Fruit fly (Drosophila melanogaster): Measurements from ENCODE around the gene CG31751.

CG31751 gene

dm6 chr2L:18717365-18718011 lies 40.5 kb downstream of the CG31751 start (continued):
- no peak for TF ChIP-seq nerfin-2 (GFP tag; IDR thresholded peaks at IDR 0.05; ENCODE audit: partially characterized antibody)
- peak; percentile 87 for TF ChIP-seq Ets65A (GFP tag)
- peak; percentile 15 for TF ChIP-seq gem (tag; optimal IDR thresholded peaks at IDR 0.05)
- TF ChIP-seq dysf (GFP tag; IDR thresholded peaks at IDR 0.05) = 0 out of 3 replicates have a peak, but pooled peaks have one; percentile 34
- no peak for TF ChIP-seq GATAe (GFP tag; conservative IDR thresholded peaks at IDR 0.05)
- no peak for TF ChIP-seq CG42726 (GFP tag; IDR thresholded peaks at IDR 0.05; ENCODE audit: partially characterized antibody)
- no peak for TF ChIP-seq p53 (GFP tag; optimal IDR thresholded peaks at IDR 0.05)
- no peak for TF ChIP-seq danr (GFP tag; IDR thresholded peaks at IDR 0.05)
- TF ChIP-seq lab (GFP tag; optimal IDR thresholded peaks at IDR 0.05) = peak; percentile 54
- TF ChIP-seq mld (GFP tag; IDR thresholded peaks at IDR 0.05; ENCODE audit: partially characterized antibody) = no peak
- TF ChIP-seq knrl (GFP tag; IDR thresholded peaks at IDR 0.05; ENCODE audit: partially characterized antibody) = no peak
- TF ChIP-seq grau (tag; optimal IDR thresholded peaks at IDR 0.05) = peak; percentile 30
- TF ChIP-seq CG12071 (GFP tag; optimal IDR thresholded peaks at IDR 0.05) = peak; percentile 42
- TF ChIP-seq CG2712 (tag; optimal IDR thresholded peaks at IDR 0.05) = peak; percentile 31
- TF ChIP-seq Myb (GFP tag; optimal IDR thresholded peaks at IDR 0.05) = no peak
- no peak for TF ChIP-seq CG11398 (GFP tag; optimal IDR thresholded peaks at IDR 0.05)
- TF ChIP-seq eve (GFP tag; optimal IDR thresholded peaks at IDR 0.05) = no peak
- peak; percentile 8 for TF ChIP-seq CG15601 (tag; optimal IDR thresholded peaks at IDR 0.05)
- no peak for TF ChIP-seq YL-1 (GFP tag; optimal IDR thresholded peaks at IDR 0.05)
- no peak for TF ChIP-seq CG9609 (GFP tag; optimal IDR thresholded peaks at IDR 0.05)
- no peak for TF ChIP-seq CG9817 (tag; optimal IDR thresholded peaks at IDR 0.05)
- no peak for TF ChIP-seq crp (GFP tag; optimal IDR thresholded peaks at IDR 0.05)
- peak; percentile 41; the same call in 1 of the 2 replicates for TF ChIP-seq seq (GFP tag; IDR thresholded peaks at IDR 0.05)
- TF ChIP-seq Nf-YB (GFP tag; optimal IDR thresholded peaks at IDR 0.05) = no peak
- no peak for TF ChIP-seq Fer1 (GFP tag; optimal IDR thresholded peaks at IDR 0.05)
- no peak for TF ChIP-seq HLHmδ (GFP tag; optimal IDR thresholded peaks at IDR 0.05)
- no peak for TF ChIP-seq chif (GFP tag; optimal IDR thresholded peaks at IDR 0.05)
- peak; percentile 28 for TF ChIP-seq CG8924 (tag; optimal IDR thresholded peaks at IDR 0.05)
- no peak for TF ChIP-seq CG3281 (GFP tag; optimal IDR thresholded peaks at IDR 0.05)
- TF ChIP-seq pnt (GFP tag; optimal IDR thresholded peaks at IDR 0.05) = no peak
- TF ChIP-seq CG14710 (tag; optimal IDR thresholded peaks at IDR 0.05) = no peak
- TF ChIP-seq Elba2 (GFP tag; optimal IDR thresholded peaks at IDR 0.05) = no peak
- TF ChIP-seq CG12155 (GFP tag; optimal IDR thresholded peaks at IDR 0.05) = no peak
- no peak for TF ChIP-seq gro (GFP tag; optimal IDR thresholded peaks at IDR 0.05)
- TF ChIP-seq CG8478 (optimal IDR thresholded peaks at IDR 0.05) = no peak
- TF ChIP-seq h (optimal IDR thresholded peaks at IDR 0.05) = no peak
- peak; percentile 39; the same call in 1 of the 2 replicates for TF ChIP-seq Xrp1 (GFP tag; IDR thresholded peaks at IDR 0.05)
- TF ChIP-seq CG34224 (GFP tag; IDR thresholded peaks at IDR 0.05; ENCODE audit: partially characterized antibody) = no peak
- no peak for TF ChIP-seq Sry-β (GFP tag; optimal IDR thresholded peaks at IDR 0.05)
- 0 out of 2 replicates have a peak, but pooled peaks have one; percentile 18 for TF ChIP-seq Awh (GFP tag; IDR thresholded peaks at IDR 0.05)
- TF ChIP-seq CG14441 (GFP tag; IDR thresholded peaks at IDR 0.05) = no peak
- peak; percentile 33 for TF ChIP-seq CG10979 (tag; optimal IDR thresholded peaks at IDR 0.05)
- TF ChIP-seq E2f2 (GFP tag; IDR thresholded peaks at IDR 0.05) = 0 out of 2 replicates have a peak, but pooled peaks have one; percentile 10
- TF ChIP-seq HLH3B (GFP tag; IDR thresholded peaks at IDR 0.05) = no peak
- peak; percentile 2 for TF ChIP-seq Jarid2 (GFP tag; optimal IDR thresholded peaks at IDR 0.05)
- TF ChIP-seq Vsx1 (GFP tag; optimal IDR thresholded peaks at IDR 0.05) = no peak
- TF ChIP-seq HHEX (GFP tag; optimal IDR thresholded peaks at IDR 0.05) = peak; percentile 36

Data from whole organism, embryonic.